Worm (Caenorhabditis elegans): ENCODE data around the gene F31F7.2.

The F31F7.2 gene

ce11 chrV:6249135-6249534 lies 21.5 kb upstream of the F31F7.2 start:
- TF ChIP-seq sox-4 (tag; optimal IDR thresholded peaks at IDR 0.05): no peak
- TF ChIP-seq tbx-2 (tag; optimal IDR thresholded peaks at IDR 0.05): no peak
- TF ChIP-seq lin-14 (GFP tag; optimal IDR thresholded peaks at IDR 0.05): peak; percentile 17
- TF ChIP-seq lin-15B (tag; optimal IDR thresholded peaks at IDR 0.05): no peak
- TF ChIP-seq mep-1 (tag; optimal IDR thresholded peaks at IDR 0.05): no peak
- peak; percentile 71 for TF ChIP-seq nhr-85 (tag)
- peak; percentile 25 for TF ChIP-seq blmp-1 (tag; optimal IDR thresholded peaks at IDR 0.05)
- no peak for TF ChIP-seq zip-4 (GFP tag; optimal IDR thresholded peaks at IDR 0.05)

DNA sequence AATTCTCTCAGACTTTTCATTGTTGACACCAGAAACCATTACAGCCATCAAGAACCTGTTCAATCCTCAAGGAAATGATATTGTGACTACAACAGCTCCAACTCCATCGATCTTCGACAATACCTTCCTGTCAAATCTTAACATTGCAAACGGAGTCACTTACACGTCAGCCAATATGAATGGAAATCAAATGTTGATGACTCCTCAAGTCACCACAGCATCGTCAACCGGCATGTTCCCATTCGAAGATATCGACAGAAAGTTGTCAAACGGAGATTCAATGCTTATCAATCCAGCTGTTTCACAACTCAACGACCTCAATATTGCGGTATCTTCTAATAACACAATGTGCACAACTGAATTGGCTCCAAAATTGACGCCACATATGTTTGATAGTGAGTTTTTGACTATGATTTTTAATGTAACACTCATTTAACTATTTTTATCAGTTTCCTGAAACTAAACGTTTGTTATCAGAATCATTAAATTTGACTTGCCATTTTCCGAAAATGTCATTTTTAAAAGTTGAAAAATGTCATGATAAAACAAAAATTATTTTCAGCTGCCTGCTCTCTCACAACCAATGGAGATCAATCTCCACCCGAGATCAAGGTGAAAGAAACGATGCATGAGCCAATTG lies 19.6 kb upstream of the F31F7.2 start:
- TF ChIP-seq elt-2 (tag; optimal IDR thresholded peaks at IDR 0.05): peak; percentile 66
- no peak for TF ChIP-seq skn-1 (tag; optimal IDR thresholded peaks at IDR 0.05)

DNA sequence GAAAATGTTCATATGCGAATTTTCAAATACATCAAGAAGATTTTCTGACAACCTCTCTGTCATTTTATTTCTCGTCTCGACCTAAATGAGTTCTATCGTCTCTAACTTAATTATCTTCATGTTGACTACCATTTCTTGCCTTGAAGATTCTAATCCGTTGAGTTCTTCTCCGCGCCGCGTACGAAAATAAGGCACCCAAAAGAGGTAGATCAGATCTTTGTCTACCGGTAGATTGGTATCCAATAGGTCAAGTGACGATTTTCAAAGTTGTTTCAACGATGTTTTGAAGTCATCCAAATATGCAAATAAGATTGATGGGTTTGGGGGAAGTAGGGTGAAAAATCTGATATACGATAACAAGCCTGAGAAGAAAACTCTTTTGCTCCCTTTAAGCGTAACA lies 16.7 kb upstream of the F31F7.2 start:
- TF ChIP-seq nhr-20 (tag; optimal IDR thresholded peaks at IDR 0.05): peak; percentile 26
- TF ChIP-seq elt-3 (tag; optimal IDR thresholded peaks at IDR 0.05): no peak
- no peak for TF ChIP-seq sptf-1 (tag; optimal IDR thresholded peaks at IDR 0.05)
- no peak for TF ChIP-seq aly-2 (tag; optimal IDR thresholded peaks at IDR 0.05)
- no peak for TF ChIP-seq sox-4 (tag; optimal IDR thresholded peaks at IDR 0.05)
- TF ChIP-seq blmp-1 (tag; optimal IDR thresholded peaks at IDR 0.05): no peak
- peak; percentile 4 for TF ChIP-seq efl-3 (GFP tag; optimal IDR thresholded peaks at IDR 0.05)
- peak; percentile 65 for TF ChIP-seq lin-14 (GFP tag; optimal IDR thresholded peaks at IDR 0.05)
- TF ChIP-seq snu-23 (GFP tag; optimal IDR thresholded peaks at IDR 0.05): peak; percentile 9
- no peak for TF ChIP-seq ama-1 (optimal IDR thresholded peaks at IDR 0.05)
- TF ChIP-seq hlh-4 (tag; optimal IDR thresholded peaks at IDR 0.05): no peak
- no peak for TF ChIP-seq fos-1 (tag; optimal IDR thresholded peaks at IDR 0.05)
- TF ChIP-seq nhr-85 (tag): peak; percentile 92
- no peak for TF ChIP-seq unc-30 (tag; optimal IDR thresholded peaks at IDR 0.05)
- no peak for TF ChIP-seq pag-3 (tag; optimal IDR thresholded peaks at IDR 0.05; ENCODE audit: borderline replicate concordance, insufficient read depth)
- no peak for TF ChIP-seq nhr-76 (tag; optimal IDR thresholded peaks at IDR 0.05)

DNA sequence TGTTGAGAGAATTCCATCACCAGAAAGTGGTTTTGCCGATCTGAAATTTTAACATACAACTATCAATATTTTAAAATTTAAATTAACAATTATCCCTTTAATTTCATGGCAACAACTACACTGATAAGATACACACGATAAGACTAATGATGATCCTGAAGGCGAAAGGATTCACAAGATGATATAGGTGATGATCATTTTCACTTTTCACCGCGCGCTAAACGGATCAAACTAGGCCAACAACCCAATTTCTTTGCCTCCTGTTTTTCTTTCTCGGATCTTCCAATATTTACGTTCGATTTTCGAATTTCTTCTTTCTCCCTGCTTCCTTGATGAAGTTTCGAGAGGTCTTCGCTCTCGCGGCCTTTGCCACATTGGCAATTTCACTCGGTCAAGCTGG lies 11.5 kb upstream of the F31F7.2 start, which contains the start of gene K08B12.1:
Gene K08B12.1 (plus strand): TSS at position 229 of the 400 bp plus-strand sequence.
- no peak for TF ChIP-seq hlh-4 (tag; optimal IDR thresholded peaks at IDR 0.05)
- TF ChIP-seq elt-3 (tag; optimal IDR thresholded peaks at IDR 0.05): peak in 1 of 6 experiments; percentile 38
- peak; percentile 99 for TF ChIP-seq blmp-1 (tag; optimal IDR thresholded peaks at IDR 0.05)

DNA sequence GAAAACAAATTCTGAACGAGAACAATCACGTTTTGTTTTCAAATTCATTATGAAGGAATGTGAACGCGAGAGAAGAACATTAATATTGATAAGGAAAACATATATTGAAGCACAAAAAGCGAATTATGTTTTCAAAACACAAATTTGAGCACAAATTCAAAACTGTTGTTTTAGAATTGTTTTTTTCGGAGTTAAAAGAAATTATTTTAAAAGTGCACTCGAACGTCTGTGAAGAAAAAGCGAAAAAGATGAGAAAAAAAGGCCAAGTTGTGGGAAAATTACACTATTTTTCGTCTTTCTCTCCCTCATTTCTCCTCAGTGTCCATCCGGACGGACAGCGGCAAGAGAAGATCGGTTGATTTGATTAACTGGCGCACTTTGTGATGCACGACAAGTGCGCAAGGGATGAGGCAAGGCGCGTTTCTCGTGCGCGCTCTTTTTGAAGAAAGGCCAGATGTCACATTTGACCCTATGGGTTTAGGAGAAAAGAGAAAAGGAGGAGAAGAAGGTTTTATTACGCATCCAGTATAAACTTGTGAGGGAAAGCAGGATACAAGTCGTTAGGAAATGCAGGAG lies 3.3 kb upstream of the F31F7.2 start, which contains the start of gene mrck-1:
Gene mrck-1 (minus strand): TSS at position 51 of the 576 bp plus-strand sequence.
- peak; percentile 89 for TF ChIP-seq grh-1 (GFP tag; IDR thresholded peaks at IDR 0.05)
- TF ChIP-seq unc-30 (tag; optimal IDR thresholded peaks at IDR 0.05): no peak
- peak; percentile 76 for TF ChIP-seq ama-1 (optimal IDR thresholded peaks at IDR 0.05)
- TF ChIP-seq ztf-11 (tag; optimal IDR thresholded peaks at IDR 0.05): peak in 1 of 2 experiments; percentile 81
- peak; percentile 92 to 97 (median 93) for TF ChIP-seq ceh-82 (tag; optimal IDR thresholded peaks at IDR 0.05)
- TF ChIP-seq sptf-1 (tag; optimal IDR thresholded peaks at IDR 0.05): no peak
- peak; percentile 87 for TF ChIP-seq skn-1 (tag; optimal IDR thresholded peaks at IDR 0.05)
- TF ChIP-seq unc-86 (tag; optimal IDR thresholded peaks at IDR 0.05): peak; percentile 90
- peak; percentile 21 for TF ChIP-seq elt-2 (tag; optimal IDR thresholded peaks at IDR 0.05)
- TF ChIP-seq lin-35 (GFP tag; optimal IDR thresholded peaks at IDR 0.05): peak; percentile 83 to 91
- TF ChIP-seq dpl-1 (GFP tag; optimal IDR thresholded peaks at IDR 0.05): peak; percentile 83 to 86 (median 86)
- TF ChIP-seq nhr-71 (tag; optimal IDR thresholded peaks at IDR 0.05): peak; percentile 97
- TF ChIP-seq nhr-90 (tag; optimal IDR thresholded peaks at IDR 0.05; ENCODE audit: poor library complexity): peak; percentile 92
- peak; percentile 100 for TF ChIP-seq ceh-8 (GFP tag; optimal IDR thresholded peaks at IDR 0.05)
- TF ChIP-seq irx-1 (tag; optimal IDR thresholded peaks at IDR 0.05): peak; percentile 89
- peak; percentile 98 for TF ChIP-seq mep-1 (tag; optimal IDR thresholded peaks at IDR 0.05)
- peak; percentile 88 for TF ChIP-seq lin-39 (tag; optimal IDR thresholded peaks at IDR 0.05)
- peak; percentile 45 to 62 for TF ChIP-seq egl-27 (tag; optimal IDR thresholded peaks at IDR 0.05)
- peak; percentile 97 for TF ChIP-seq nhr-20 (tag; optimal IDR thresholded peaks at IDR 0.05)
- no peak for TF ChIP-seq alr-1 (tag; optimal IDR thresholded peaks at IDR 0.05; ENCODE audit: borderline replicate concordance)
- TF ChIP-seq nhr-85 (tag): peak; percentile 95
- peak; percentile 96 for TF ChIP-seq rnt-1 (tag; optimal IDR thresholded peaks at IDR 0.05)
- peak; percentile 90 for TF ChIP-seq zag-1 (tag; optimal IDR thresholded peaks at IDR 0.05)
- TF ChIP-seq swsn-7 (tag; optimal IDR thresholded peaks at IDR 0.05): peak; percentile 97
- no peak for TF ChIP-seq unc-98 (GFP tag; IDR thresholded peaks at IDR 0.05)
- TF ChIP-seq nhr-19 (GFP tag; conservative IDR thresholded peaks at IDR 0.05): peak; percentile 92
- peak; percentile 97 for TF ChIP-seq C16A3.4 (tag; optimal IDR thresholded peaks at IDR 0.05)

Measured in whole organism, L1 larva.